Fruit fly (Drosophila melanogaster): ENCODE results near the gene CG12947.
A peak's percentile ranks its signal among the peaks of the same experiment; 100 is the strongest.

The CG12947 gene

dm6 chr3R:9743995-9744394 is 35.9 kb upstream of the CG12947 start:
- TF ChIP-seq kay (GFP tag; ENCODE audit: borderline replicate concordance) (no peak), Mnt (GFP tag; optimal IDR thresholded peaks at IDR 0.05) (no peak), CG7045 (GFP tag; optimal IDR thresholded peaks at IDR 0.05) (no peak), CG1620 (GFP tag; optimal IDR thresholded peaks at IDR 0.05) (no peak), CG12768 (GFP tag; optimal IDR thresholded peaks at IDR 0.05) (no peak), CG7101 (tag; optimal IDR thresholded peaks at IDR 0.05) (no peak), CG11617 (GFP tag; optimal IDR thresholded peaks at IDR 0.05) (no peak), CG5204 (GFP tag; optimal IDR thresholded peaks at IDR 0.05) (no peak), Hr96 (GFP tag; optimal IDR thresholded peaks at IDR 0.05) (no peak), Crg-1 (GFP tag; optimal IDR thresholded peaks at IDR 0.05) (no peak), tj (GFP tag; optimal IDR thresholded peaks at IDR 0.05) (no peak), Clk (GFP tag; optimal IDR thresholded peaks at IDR 0.05) (no peak), cic (GFP tag; optimal IDR thresholded peaks at IDR 0.05) (no peak), CG33017 (tag; optimal IDR thresholded peaks at IDR 0.05) (no peak)

- no peak for TF ChIP-seq CG11617 (GFP tag; optimal IDR thresholded peaks at IDR 0.05)
- TF ChIP-seq CG7045 (GFP tag; optimal IDR thresholded peaks at IDR 0.05), result no peak
- TF ChIP-seq Crg-1 (GFP tag; optimal IDR thresholded peaks at IDR 0.05), result no peak
- TF ChIP-seq toe (GFP tag; optimal IDR thresholded peaks at IDR 0.05), result no peak
- no peak for TF ChIP-seq CG33017 (tag; optimal IDR thresholded peaks at IDR 0.05)
- TF ChIP-seq CG1620 (GFP tag; optimal IDR thresholded peaks at IDR 0.05), result no peak
- no peak for TF ChIP-seq CG7101 (tag; optimal IDR thresholded peaks at IDR 0.05)
- no peak for TF ChIP-seq Clk (GFP tag; optimal IDR thresholded peaks at IDR 0.05)
- TF ChIP-seq cnc (optimal IDR thresholded peaks at IDR 0.05), result no peak
- TF ChIP-seq bab1 (GFP tag; optimal IDR thresholded peaks at IDR 0.05), result no peak
- TF ChIP-seq kay (GFP tag; ENCODE audit: borderline replicate concordance), result no peak
- TF ChIP-seq CG12768 (GFP tag; optimal IDR thresholded peaks at IDR 0.05), result no peak
- no peak for TF ChIP-seq CG5204 (GFP tag; optimal IDR thresholded peaks at IDR 0.05)
- TF ChIP-seq ovo (GFP tag; optimal IDR thresholded peaks at IDR 0.05), result no peak
- TF ChIP-seq Mnt (GFP tag; optimal IDR thresholded peaks at IDR 0.05), result no peak
Observed at dm6 chr3R:9745442-9745841, 34.4 kb upstream of the CG12947 start.

- TF ChIP-seq bab1 (GFP tag; optimal IDR thresholded peaks at IDR 0.05) (no peak), tj (GFP tag; optimal IDR thresholded peaks at IDR 0.05) (no peak), CG5204 (GFP tag; optimal IDR thresholded peaks at IDR 0.05) (no peak), CG11617 (GFP tag; optimal IDR thresholded peaks at IDR 0.05) (no peak), pad (GFP tag; optimal IDR thresholded peaks at IDR 0.05) (no peak), CG33017 (tag; optimal IDR thresholded peaks at IDR 0.05) (no peak), Mnt (GFP tag; optimal IDR thresholded peaks at IDR 0.05) (no peak), kay (GFP tag; ENCODE audit: borderline replicate concordance) (no peak), CG7045 (GFP tag; optimal IDR thresholded peaks at IDR 0.05) (no peak)
Observed at dm6 chr3R:9746267-9746666, 33.6 kb upstream of the CG12947 start, which contains the start of gene CG34409. TSS of gene CG34409 (minus strand) at chr3R:9746367.

dm6 chr3R:9747272-9747874 is 32.5 kb upstream of the CG12947 start, which contains the start of gene CG12948:
TSS of gene CG12948 (minus strand) at chr3R:9747744.
- no peak for TF ChIP-seq toe (GFP tag; optimal IDR thresholded peaks at IDR 0.05)
- peak; percentile 68 for TF ChIP-seq bab1 (GFP tag; optimal IDR thresholded peaks at IDR 0.05)
- TF ChIP-seq ovo (GFP tag; optimal IDR thresholded peaks at IDR 0.05), result no peak
- peak; percentile 61 for TF ChIP-seq CG11617 (GFP tag; optimal IDR thresholded peaks at IDR 0.05)
- peak; percentile 64 for TF ChIP-seq CG33017 (tag; optimal IDR thresholded peaks at IDR 0.05)
- TF ChIP-seq cnc (optimal IDR thresholded peaks at IDR 0.05), result no peak
- peak; percentile 40 for TF ChIP-seq pad (GFP tag; optimal IDR thresholded peaks at IDR 0.05)
- TF ChIP-seq Clk (GFP tag; optimal IDR thresholded peaks at IDR 0.05), result no peak
- peak; percentile 77 for TF ChIP-seq CG7101 (tag; optimal IDR thresholded peaks at IDR 0.05)
- no peak for TF ChIP-seq CG5204 (GFP tag; optimal IDR thresholded peaks at IDR 0.05)
- no peak for TF ChIP-seq Hr96 (GFP tag; optimal IDR thresholded peaks at IDR 0.05)
- peak; percentile 36 for TF ChIP-seq CG12768 (GFP tag; optimal IDR thresholded peaks at IDR 0.05)
- TF ChIP-seq Crg-1 (GFP tag; optimal IDR thresholded peaks at IDR 0.05), result peak; percentile 43
- TF ChIP-seq Mnt (GFP tag; optimal IDR thresholded peaks at IDR 0.05), result peak; percentile 61
- peak; percentile 43 for TF ChIP-seq tj (GFP tag; optimal IDR thresholded peaks at IDR 0.05)
- no peak for TF ChIP-seq kay (GFP tag; ENCODE audit: borderline replicate concordance)
- TF ChIP-seq CG1620 (GFP tag; optimal IDR thresholded peaks at IDR 0.05), result peak; percentile 65
- peak; percentile 63 for TF ChIP-seq CG14711 (tag; optimal IDR thresholded peaks at IDR 0.05)
- peak; percentile 9 for TF ChIP-seq cic (GFP tag; optimal IDR thresholded peaks at IDR 0.05)
- TF ChIP-seq CG7045 (GFP tag; optimal IDR thresholded peaks at IDR 0.05), result peak; percentile 27

- TF ChIP-seq ovo (GFP tag; optimal IDR thresholded peaks at IDR 0.05) (no peak), CG11617 (GFP tag; optimal IDR thresholded peaks at IDR 0.05) (no peak), Hr96 (GFP tag; optimal IDR thresholded peaks at IDR 0.05) (no peak), cnc (optimal IDR thresholded peaks at IDR 0.05) (no peak), toe (GFP tag; optimal IDR thresholded peaks at IDR 0.05) (no peak), CG7101 (tag; optimal IDR thresholded peaks at IDR 0.05) (no peak)
Observed at dm6 chr3R:9747875-9747899, 32.2 kb upstream of the CG12947 start, which contains the start of gene PpD3. TSS of gene PpD3 (plus strand) at chr3R:9747875.

dm6 chr3R:9747900-9748663 is 31.8 kb upstream of the CG12947 start:
- TF ChIP-seq CG7101 (tag; optimal IDR thresholded peaks at IDR 0.05) (no peak), bab1 (GFP tag; optimal IDR thresholded peaks at IDR 0.05) (no peak), CG11617 (GFP tag; optimal IDR thresholded peaks at IDR 0.05) (no peak), Mnt (GFP tag; optimal IDR thresholded peaks at IDR 0.05) (no peak), CG1620 (GFP tag; optimal IDR thresholded peaks at IDR 0.05) (no peak), Crg-1 (GFP tag; optimal IDR thresholded peaks at IDR 0.05) (no peak), tj (GFP tag; optimal IDR thresholded peaks at IDR 0.05) (no peak), CG5204 (GFP tag; optimal IDR thresholded peaks at IDR 0.05) (no peak), CG33017 (tag; optimal IDR thresholded peaks at IDR 0.05) (no peak), toe (GFP tag; optimal IDR thresholded peaks at IDR 0.05) (no peak), cic (GFP tag; optimal IDR thresholded peaks at IDR 0.05) (no peak), CG12768 (GFP tag; optimal IDR thresholded peaks at IDR 0.05) (no peak), pad (GFP tag; optimal IDR thresholded peaks at IDR 0.05) (no peak), Clk (GFP tag; optimal IDR thresholded peaks at IDR 0.05) (no peak), CG14711 (tag; optimal IDR thresholded peaks at IDR 0.05) (no peak), CG7045 (GFP tag; optimal IDR thresholded peaks at IDR 0.05) (no peak), ovo (GFP tag; optimal IDR thresholded peaks at IDR 0.05) (no peak), Hr96 (GFP tag; optimal IDR thresholded peaks at IDR 0.05) (no peak)

Measured in whole organism, adult.